Fruit fly (Drosophila melanogaster) whole organism, embryonic: ENCODE measurements around the gene CG9733.

Experiments
- Awh ChIP-seq: fragments of 200-800 bp; sonication (Bioruptor generic); IDR thresholded peaks from 2 replicates; pipeline ENCODE4, ENCODE4 v1.3.6; 2022; ENCODE audit warnings: missing biosample characterization, missing genetic modification characterization
- CG10321 ChIP-seq: fragments of 200-800 bp; sonication (Bioruptor generic); IDR thresholded peaks from 2 replicates; pipeline ENCODE4 v1.3.6; 2022; ENCODE audit warnings: missing biosample characterization, missing genetic modification characterization
- CG12219 ChIP-seq: fragments of 200-800 bp; sonication (Bioruptor generic); optimal IDR thresholded peaks from 3 replicates; lab custom pipeline; 2018; ENCODE audit warnings: missing biosample characterization, mild to moderate bottlenecking, missing genetic modification characterization
- CG12391 ChIP-seq: fragments of 200-800 bp; sonication (Bioruptor generic); optimal IDR thresholded peaks from 3 replicates; lab custom pipeline; 2018; ENCODE audit warnings: missing biosample characterization, mild to moderate bottlenecking, missing genetic modification characterization, moderate library complexity
- CG17361 ChIP-seq: fragments of 200-800 bp; sonication (Bioruptor generic); IDR thresholded peaks from 3 replicates; pipeline ENCODE4 v1.3.6; 2022; ENCODE audit warnings: missing biosample characterization, missing genetic modification characterization
- CG17912 ChIP-seq: fragments of 200-800 bp; sonication (Bioruptor generic); optimal IDR thresholded peaks from 2 replicates; lab custom pipeline; 2018; ENCODE audit warnings: missing biosample characterization, mild to moderate bottlenecking, missing genetic modification characterization
- CG2712 ChIP-seq: fragments of 200-800 bp; optimal IDR thresholded peaks from 3 replicates; lab custom pipeline; 2019; ENCODE audit warnings: missing biosample characterization, mild to moderate bottlenecking, missing genetic modification characterization, moderate library complexity
- CG3065 ChIP-seq: fragments of 200-800 bp; sonication (Bioruptor generic); optimal IDR thresholded peaks from 2 replicates; lab custom pipeline; 2016; ENCODE audit warnings: missing biosample characterization, missing genetic modification characterization
- CG31224 ChIP-seq: fragments of 200-800 bp; sonication (Bioruptor generic); IDR thresholded peaks from 2 replicates; pipeline ENCODE4 v1.3.6; 2022; ENCODE audit warnings: missing biosample characterization, missing genetic modification characterization
- CG32767 ChIP-seq: fragments of 200-800 bp; sonication (Bioruptor generic); IDR thresholded peaks from 2 replicates; pipeline ENCODE4 v1.3.6; 2022; ENCODE audit warnings: missing biosample characterization, missing genetic modification characterization
- CG33557 ChIP-seq: fragments of 200-800 bp; sonication (Bioruptor generic); optimal IDR thresholded peaks from 2 replicates; lab custom pipeline; 2019; ENCODE audit warnings: missing biosample characterization, mild to moderate bottlenecking, missing genetic modification characterization, moderate library complexity
- CG34224 ChIP-seq: fragments of 200-800 bp; sonication (Bioruptor generic); IDR thresholded peaks from 3 replicates; pipeline ENCODE4 v1.3.6; 2022; ENCODE audit warnings: missing biosample characterization, missing genetic modification characterization; ENCODE audit not compliant: partially characterized antibody
- CG3847 ChIP-seq: fragments of 200-800 bp; sonication (Bioruptor generic); IDR thresholded peaks from 2 replicates; pipeline ENCODE4 v1.3.6; 2022; ENCODE audit warnings: missing biosample characterization, missing genetic modification characterization
- CG3995 ChIP-seq: fragments of 200-800 bp; sonication (Bioruptor generic); optimal IDR thresholded peaks from 3 replicates; lab custom pipeline; 2016; ENCODE audit warnings: missing biosample characterization, missing genetic modification characterization
- CG6689 ChIP-seq: fragments of 200-800 bp; sonication (Bioruptor generic); IDR thresholded peaks from 2 replicates; pipeline ENCODE4 v1.3.6; 2022; ENCODE audit warnings: missing biosample characterization, missing genetic modification characterization
- CG7372 ChIP-seq: fragments of 200-800 bp; sonication (Bioruptor generic); IDR thresholded peaks from 2 replicates; pipeline ENCODE4 v1.3.6; 2022; ENCODE audit warnings: missing biosample characterization, missing genetic modification characterization
- CG7556 ChIP-seq: fragments of 200-800 bp; sonication (Bioruptor generic); optimal IDR thresholded peaks from 2 replicates; lab custom pipeline; 2017; ENCODE audit warnings: missing biosample characterization, mild to moderate bottlenecking, missing genetic modification characterization
- CG7839 ChIP-seq: fragments of 200-800 bp; sonication (Bioruptor generic); optimal IDR thresholded peaks from 3 replicates; lab custom pipeline; 2018; ENCODE audit warnings: missing biosample characterization, mild to moderate bottlenecking, missing genetic modification characterization, moderate library complexity
- CG7963 ChIP-seq: fragments of 200-800 bp; sonication (Bioruptor generic); IDR thresholded peaks from 3 replicates; pipeline ENCODE4 v1.3.6; 2022; ENCODE audit warnings: missing biosample characterization, missing genetic modification characterization; ENCODE audit not compliant: partially characterized antibody
- CkIIα-i1 ChIP-seq: fragments of 200-800 bp; sonication (Bioruptor generic); IDR thresholded peaks from 2 replicates; pipeline ENCODE4 v1.3.6; 2022; ENCODE audit warnings: missing biosample characterization, missing genetic modification characterization
- D ChIP-seq, 2 experiments: fragments of 200-800 bp in 1 of 2; fragments of >200 bp in 1 of 2; sonication (Bioruptor generic) in 1 of 2; optimal IDR thresholded peaks; 2 replicates in 1 of 2; 3 replicates in 1 of 2; lab custom pipeline; 2017; ENCODE audit warnings: mild to moderate bottlenecking in 1 of 2, missing biosample characterization in 1 of 2, missing genetic modification characterization in 1 of 2, missing genetic modification reagents in 1 of 2
- Dp ChIP-seq: fragments of 200-800 bp; sonication (Bioruptor generic); optimal IDR thresholded peaks from 2 replicates; lab custom pipeline; 2018; ENCODE audit warnings: missing biosample characterization, mild to moderate bottlenecking, missing genetic modification characterization, moderate library complexity
- Fer3 ChIP-seq: fragments of 200-800 bp; sonication (Bioruptor generic); optimal IDR thresholded peaks from 2 replicates; lab custom pipeline; 2018; ENCODE audit warnings: missing biosample characterization, mild to moderate bottlenecking, missing genetic modification characterization, moderate library complexity
- H15 ChIP-seq: fragments of 200-800 bp; sonication (Bioruptor generic); IDR thresholded peaks from 3 replicates; pipeline ENCODE4 v1.3.6; 2022; ENCODE audit warnings: missing biosample characterization, missing genetic modification characterization
- HLH3B ChIP-seq: fragments of 200-800 bp; sonication (Bioruptor generic); IDR thresholded peaks from 2 replicates; pipeline ENCODE4 v1.3.6; 2022; ENCODE audit warnings: missing biosample characterization, missing genetic modification characterization
- Hmx ChIP-seq: fragments of 200-800 bp; sonication (Bioruptor generic); optimal IDR thresholded peaks from 2 replicates; lab custom pipeline; 2016; ENCODE audit warnings: missing biosample characterization, missing genetic modification characterization
- NK7.1 ChIP-seq: fragments of 200-800 bp; sonication (Bioruptor generic); optimal IDR thresholded peaks from 3 replicates; lab custom pipeline; 2016; ENCODE audit warnings: missing biosample characterization, missing genetic modification characterization
- NfI ChIP-seq: fragments of 200-800 bp; sonication (Bioruptor generic); optimal IDR thresholded peaks from 3 replicates; lab custom pipeline; 2018; ENCODE audit warnings: missing biosample characterization, mild to moderate bottlenecking, missing genetic modification characterization, moderate library complexity
- Optix ChIP-seq: fragments of 200-800 bp; sonication (Bioruptor generic); IDR thresholded peaks from 3 replicates; pipeline ENCODE4 v1.3.6; 2022; ENCODE audit warnings: missing biosample characterization, missing genetic modification characterization
- Poxn ChIP-seq: fragments of 200-800 bp; sonication (Bioruptor generic); IDR thresholded peaks from 2 replicates; pipeline ENCODE4 v1.3.6; 2022; ENCODE audit warnings: missing biosample characterization, missing genetic modification characterization
- Side ChIP-seq: fragments of 200-800 bp; sonication (Bioruptor generic); optimal IDR thresholded peaks from 2 replicates; lab custom pipeline; 2016; ENCODE audit warnings: missing biosample characterization, missing genetic modification characterization
- Sox102F ChIP-seq: fragments of 200-800 bp; sonication (Bioruptor generic); optimal IDR thresholded peaks from 2 replicates; lab custom pipeline; 2018; ENCODE audit warnings: missing biosample characterization, mild to moderate bottlenecking, missing genetic modification characterization, moderate library complexity
- amos ChIP-seq: fragments of 200-800 bp; sonication (Bioruptor generic); IDR thresholded peaks from 2 replicates; pipeline ENCODE4 v1.3.6; 2022; ENCODE audit warnings: missing biosample characterization, missing genetic modification characterization; ENCODE audit not compliant: partially characterized antibody
- bsh ChIP-seq, 2 experiments: fragments of 200-800 bp; sonication (Bioruptor generic); optimal IDR thresholded peaks; 2 replicates each; lab custom pipeline; 2017 to 2018; ENCODE audit warnings: mild to moderate bottlenecking in 2 of 2, missing biosample characterization in 2 of 2, missing genetic modification characterization in 2 of 2, moderate library complexity in 1 of 2
- chm ChIP-seq: fragments of 200-800 bp; sonication (Bioruptor generic); IDR thresholded peaks from 2 replicates; pipeline ENCODE4 v1.3.6; 2022; ENCODE audit warnings: missing biosample characterization, missing genetic modification characterization
- fd64A ChIP-seq: fragments of 200-800 bp; sonication (Bioruptor generic); optimal IDR thresholded peaks from 3 replicates; lab custom pipeline; 2018; ENCODE audit warnings: missing biosample characterization, mild to moderate bottlenecking, missing genetic modification characterization
- fru ChIP-seq: fragments of >200 bp; optimal IDR thresholded peaks from 2 replicates; lab custom pipeline; 2017
- gcm2 ChIP-seq: fragments of 200-800 bp; sonication (Bioruptor generic); optimal IDR thresholded peaks from 2 replicates; lab custom pipeline; 2016; ENCODE audit warnings: missing biosample characterization, missing genetic modification characterization
- gro ChIP-seq: fragments of 200-800 bp; sonication (Bioruptor generic); optimal IDR thresholded peaks from 2 replicates; lab custom pipeline; 2016; ENCODE audit warnings: missing biosample characterization, missing genetic modification characterization
- jing ChIP-seq: fragments of 200-800 bp; sonication (Bioruptor generic); optimal IDR thresholded peaks from 2 replicates; lab custom pipeline; 2018; ENCODE audit warnings: missing biosample characterization, mild to moderate bottlenecking, missing genetic modification characterization
- kni ChIP-seq: fragments of 200-800 bp; sonication (Bioruptor generic); optimal IDR thresholded peaks from 3 replicates; lab custom pipeline; 2017; ENCODE audit warnings: mild to moderate bottlenecking, missing biosample characterization, missing genetic modification reagents, missing genetic modification characterization
- knrl ChIP-seq: fragments of 200-800 bp; sonication (Bioruptor generic); IDR thresholded peaks from 3 replicates; pipeline ENCODE4 v1.3.6; 2022; ENCODE audit warnings: missing biosample characterization, missing genetic modification characterization; ENCODE audit not compliant: partially characterized antibody
- mirr ChIP-seq: fragments of 200-800 bp; sonication (Bioruptor generic); optimal IDR thresholded peaks from 3 replicates; lab custom pipeline; 2018; ENCODE audit warnings: missing biosample characterization, mild to moderate bottlenecking, missing genetic modification characterization
- nerfin-2 ChIP-seq: fragments of 200-800 bp; sonication (Bioruptor generic); IDR thresholded peaks from 2 replicates; pipeline ENCODE4 v1.3.6; 2022; ENCODE audit warnings: missing biosample characterization, missing genetic modification characterization; ENCODE audit not compliant: partially characterized antibody
- row ChIP-seq: fragments of 200-800 bp; sonication (Bioruptor generic); IDR thresholded peaks from 3 replicates; pipeline ENCODE4 v1.3.6; 2022; ENCODE audit warnings: missing biosample characterization, missing genetic modification characterization
- salm ChIP-seq: fragments of 200-800 bp; sonication (Bioruptor generic); optimal IDR thresholded peaks from 2 replicates; lab custom pipeline; 2018; ENCODE audit warnings: missing biosample characterization, mild to moderate bottlenecking, missing genetic modification characterization
- scrt ChIP-seq: fragments of 200-800 bp; sonication (Bioruptor generic); optimal IDR thresholded peaks from 2 replicates; lab custom pipeline; 2018; ENCODE audit warnings: missing biosample characterization, mild to moderate bottlenecking, missing genetic modification characterization, moderate library complexity
- vnd ChIP-seq: fragments of 200-800 bp; sonication (Bioruptor generic); IDR thresholded peaks from 3 replicates; pipeline ENCODE4 v1.3.6; 2022; ENCODE audit warnings: missing biosample characterization, missing genetic modification characterization; ENCODE audit not compliant: partially characterized antibody
- vvl ChIP-seq: fragments of 200-800 bp; sonication (Bioruptor generic); IDR thresholded peaks from 2 replicates; pipeline ENCODE4 v1.3.6; 2022; ENCODE audit warnings: missing biosample characterization, missing genetic modification characterization

The CG9733 gene

DNA sequence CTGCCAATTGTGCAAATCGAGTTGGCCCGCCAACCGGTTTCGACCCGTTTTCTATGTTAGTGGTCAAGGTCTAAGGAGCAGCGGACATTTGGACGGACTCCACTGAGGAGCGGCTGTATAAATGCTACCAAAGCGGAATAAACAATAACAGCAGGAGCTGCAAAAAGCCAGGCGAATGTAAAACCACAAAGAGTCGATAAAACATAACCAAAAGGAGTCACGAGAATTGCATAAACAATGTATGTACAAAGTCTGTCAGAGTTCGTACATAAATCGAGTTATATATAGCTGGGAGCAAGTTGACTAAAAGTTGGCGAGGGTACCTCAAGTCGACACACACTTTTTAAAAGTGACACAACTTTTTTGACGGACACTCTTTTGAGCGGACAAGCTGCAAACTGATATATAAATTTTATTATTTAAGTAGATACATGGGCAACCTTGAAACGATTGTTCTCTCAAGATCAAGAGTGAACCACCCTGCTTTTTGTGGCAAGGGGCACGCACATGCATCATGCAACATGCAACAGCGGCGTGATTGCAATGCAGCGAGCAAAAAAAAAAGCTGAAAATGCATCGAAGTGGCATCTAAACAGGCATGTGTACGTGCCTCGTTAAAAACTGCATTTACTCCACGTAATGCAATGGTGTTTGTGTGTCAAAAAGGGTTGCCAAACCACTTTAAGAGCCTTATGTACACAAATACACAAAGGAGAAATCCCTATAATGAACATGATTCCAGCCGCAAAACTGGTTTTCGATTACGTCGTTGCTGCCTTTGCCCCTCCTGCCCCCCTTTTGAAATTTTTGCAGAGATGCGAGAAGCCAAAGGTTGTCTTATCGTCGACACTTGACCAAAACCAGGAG lies 9.0 kb upstream of the CG9733 start (continued):
- TF ChIP-seq gro (GFP tag; lab: Kevin White, UChicago) (no peak), Hmx (no peak), Poxn (GFP tag; lab: Robert Waterston, UW) (no peak), HLH3B (GFP tag; lab: Robert Waterston, UW) (no peak), CG3995 (no peak), CkIIα-i1 (no peak), fd64A (no peak), CG34224 (no peak), H15 (GFP tag; lab: Robert Waterston, UW) (no peak), Optix (GFP tag; lab: Robert Waterston, UW) (no peak), salm (no peak), Awh (GFP tag; lab: Robert Waterston, UW) (0 out of 2 replicates have a peak, but pooled peaks have one; percentile 25), CG17912 (GFP tag; lab: Kevin White, UChicago) (no peak), CG7372 (GFP tag; lab: Robert Waterston, UW) (no peak), kni (no peak), CG31224 (GFP tag; lab: Robert Waterston, UW) (no peak), chm (GFP tag; lab: Robert Waterston, UW) (no peak; the same call in 1 of the 2 replicates), vvl (GFP tag; lab: Robert Waterston, UW) (peak; percentile 49; the same call in 1 of the 2 replicates), CG7963 (GFP tag; lab: Robert Waterston, UW) (no peak), scrt (GFP tag; lab: Kevin White, UChicago) (no peak), mirr (GFP tag; lab: Kevin White, UChicago) (no peak), Dp (GFP tag; lab: Kevin White, UChicago) (no peak), D (optimal IDR thresholded peaks at IDR 0.05; lab: Kevin White, UChicago) (no peak), D (GFP tag; optimal IDR thresholded peaks at IDR 0.05; lab: Kevin White, UChicago) (no peak), CG7556 (no peak), NK7.1 (GFP tag; lab: Kevin White, UChicago) (no peak), jing (GFP tag; lab: Kevin White, UChicago) (no peak), Fer3 (tag; lab: Kevin White, UChicago) (no peak), knrl (GFP tag; lab: Robert Waterston, UW) (no peak), CG10321 (GFP tag; lab: Robert Waterston, UW) (no peak), bsh (GFP tag; optimal IDR thresholded peaks at IDR 0.05; lab: Kevin White, UChicago) (peak; percentile 61 to 97), nerfin-2 (GFP tag; lab: Robert Waterston, UW) (no peak), fru (lab: Kevin White, UChicago) (no peak), NfI (GFP tag; lab: Kevin White, UChicago) (no peak), gcm2 (GFP tag; lab: Kevin White, UChicago) (no peak), row (GFP tag; lab: Robert Waterston, UW) (peak; percentile 19; the same call in 1 of the 3 replicates), CG3847 (GFP tag; lab: Robert Waterston, UW) (no peak), CG33557 (GFP tag; lab: Kevin White, UChicago) (peak; percentile 18), amos (GFP tag; lab: Robert Waterston, UW) (no peak), CG6689 (GFP tag; lab: Robert Waterston, UW) (peak; percentile 34; the same call in 1 of the 2 replicates), CG17361 (GFP tag; lab: Robert Waterston, UW) (no peak), CG3065 (no peak), Sox102F (GFP tag; lab: Kevin White, UChicago) (no peak), CG7839 (tag; lab: Kevin White, UChicago) (no peak), CG32767 (GFP tag; lab: Robert Waterston, UW) (no peak), CG12391 (peak; percentile 14), Side (GFP tag; lab: Kevin White, UChicago) (no peak), CG2712 (tag; lab: Kevin White, UChicago) (peak; percentile 51), vnd (GFP tag; lab: Robert Waterston, UW) (no peak), CG12219 (GFP tag; lab: Kevin White, UChicago) (peak; percentile 1)
